Fruit fly (Drosophila melanogaster) whole organism, wandering third instar larva: ENCODE measurements around the gene Fuca.

Experiments
- CG32264 ChIP-seq: fragments of 200-800 bp; sonication (Bioruptor generic); optimal IDR thresholded peaks from 2 replicates; lab custom pipeline; 2016; ENCODE audit warnings: missing biosample characterization, missing genetic modification characterization
- CG9705 ChIP-seq: fragments of 200-800 bp; sonication (Bioruptor generic); optimal IDR thresholded peaks from 2 replicates; lab custom pipeline; 2018; ENCODE audit warnings: missing biosample characterization, mild to moderate bottlenecking, missing genetic modification characterization
- Dfd ChIP-seq: fragments of >200 bp; optimal IDR thresholded peaks from 2 replicates; lab custom pipeline; 2017; ENCODE audit warnings: missing biosample characterization, missing genetic modification characterization
- Dif ChIP-seq: fragments of 200-275, 200-300 bp; sonication (Bioruptor generic); optimal IDR thresholded peaks from 2 replicates; lab custom pipeline; 2018; ENCODE audit warnings: missing biosample characterization, missing genetic modification characterization; ENCODE audit not compliant: partially characterized antibody
- GATAd ChIP-seq: sonication (Bioruptor generic); optimal IDR thresholded peaks from 2 replicates; lab custom pipeline; 2016; ENCODE audit warnings: missing biosample characterization, missing genetic modification characterization
- HLH106 ChIP-seq: fragments of 200-800 bp; optimal IDR thresholded peaks from 3 replicates; lab custom pipeline; 2019; ENCODE audit warnings: missing biosample characterization, mild to moderate bottlenecking, missing genetic modification characterization, moderate library complexity
- Hnf4 ChIP-seq: fragments of 200-800 bp; sonication (Bioruptor generic); optimal IDR thresholded peaks from 2 replicates; lab custom pipeline; 2016; ENCODE audit warnings: missing biosample characterization, mild to moderate bottlenecking, missing genetic modification characterization
- Hr78 ChIP-seq: fragments of >200 bp; optimal IDR thresholded peaks from 2 replicates; lab custom pipeline; 2017; ENCODE audit warnings: missing biosample characterization, missing genetic modification characterization
- Hr83 ChIP-seq: fragments of 200-300 bp; sonication (Bioruptor generic); optimal IDR thresholded peaks from 2 replicates; lab custom pipeline; 2016; ENCODE audit warnings: missing biosample characterization, mild to moderate bottlenecking, missing genetic modification characterization, moderate library complexity; ENCODE audit not compliant: poor library complexity, severe bottlenecking
- Jra ChIP-seq: sonication (Bioruptor generic); optimal IDR thresholded peaks from 2 replicates; lab custom pipeline; 2016; ENCODE audit warnings: missing biosample characterization, missing genetic modification characterization
- Mio ChIP-seq: sonication (Bioruptor generic); optimal IDR thresholded peaks from 2 replicates; lab custom pipeline; 2016; ENCODE audit warnings: missing biosample characterization, missing genetic modification characterization
- Myc ChIP-seq: fragments of >200 bp; optimal IDR thresholded peaks from 2 replicates; lab custom pipeline; 2017
- N ChIP-seq: fragments of >200 bp; optimal IDR thresholded peaks from 2 replicates; lab custom pipeline; 2018; ENCODE audit warnings: missing biosample characterization, missing external identifiers, missing genetic modification characterization
- OdsH ChIP-seq: fragments of 200-800 bp; sonication (Bioruptor generic); optimal IDR thresholded peaks from 2 replicates; lab custom pipeline; 2016; ENCODE audit warnings: missing biosample characterization, mild to moderate bottlenecking, missing genetic modification characterization
- Rel ChIP-seq, 2 experiments: fragments of 200-800 bp; sonication (Bioruptor generic) in 1 of 2; optimal IDR thresholded peaks; 2 replicates in 1 of 2; 3 replicates in 1 of 2; lab custom pipeline; 2016 to 2019; ENCODE audit warnings: mild to moderate bottlenecking in 2 of 2, missing biosample characterization in 2 of 2, missing genetic modification characterization in 2 of 2, moderate library complexity in 1 of 2
- Vsx2 ChIP-seq: fragments of 200-300, 225-300 bp; sonication (Bioruptor generic); optimal IDR thresholded peaks from 2 replicates; lab custom pipeline; 2018; ENCODE audit warnings: missing biosample characterization, missing genetic modification characterization; ENCODE audit not compliant: partially characterized antibody
- br ChIP-seq: fragments of 200-800 bp; sonication (Bioruptor generic); optimal IDR thresholded peaks from 2 replicates; lab custom pipeline; 2016; ENCODE audit warnings: missing biosample characterization, missing genetic modification characterization
- brk ChIP-seq: fragments of 200-800 bp; sonication (Bioruptor generic); optimal IDR thresholded peaks from 2 replicates; lab custom pipeline; 2016; ENCODE audit warnings: missing biosample characterization, mild to moderate bottlenecking, missing genetic modification characterization
- dl ChIP-seq, 2 experiments: fragments of 175-275, 200-275 bp in 1 of 2; fragments of 200-275 bp in 1 of 2; sonication (Bioruptor generic); optimal IDR thresholded peaks; lab custom pipeline; 2018; ENCODE audit warnings: mild to moderate bottlenecking in 2 of 2, missing biosample characterization in 2 of 2, missing genetic modification characterization in 2 of 2, moderate library complexity in 2 of 2; ENCODE audit not compliant: partially characterized antibody in 2 of 2, insufficient read depth in 1 of 2
- dmrt93B ChIP-seq: fragments of 200-800 bp; sonication (Bioruptor generic); optimal IDR thresholded peaks from 2 replicates; lab custom pipeline; 2018; ENCODE audit warnings: missing biosample characterization, mild to moderate bottlenecking, missing genetic modification characterization
- dsf ChIP-seq: sonication (Bioruptor generic); optimal IDR thresholded peaks from 2 replicates; lab custom pipeline; 2016; ENCODE audit warnings: missing biosample characterization, missing genetic modification characterization, borderline replicate concordance
- foxo ChIP-seq, 2 experiments: fragments of 200-800 bp; sonication (Bioruptor generic); optimal IDR thresholded peaks; 2 replicates in 1 of 2; 3 replicates in 1 of 2; lab custom pipeline; 2016 to 2017; ENCODE audit warnings: missing biosample characterization in 2 of 2, missing genetic modification characterization in 2 of 2
- fru ChIP-seq: fragments of 200-800 bp; sonication (Bioruptor generic); optimal IDR thresholded peaks from 3 replicates; lab custom pipeline; 2016; ENCODE audit warnings: missing biosample characterization, mild to moderate bottlenecking, missing genetic modification characterization
- h ChIP-seq: fragments of 200-800 bp; sonication (Bioruptor generic); optimal IDR thresholded peaks from 3 replicates; lab custom pipeline; 2016; ENCODE audit warnings: missing biosample characterization, mild to moderate bottlenecking, missing genetic modification characterization
- jim ChIP-seq: fragments of 175-275, 200-325 bp; sonication (Bioruptor generic); optimal IDR thresholded peaks from 2 replicates; lab custom pipeline; 2016; ENCODE audit warnings: missing biosample characterization, mild to moderate bottlenecking, missing genetic modification characterization
- lola ChIP-seq: fragments of >200 bp; optimal IDR thresholded peaks from 2 replicates; lab custom pipeline; 2017; ENCODE audit warnings: missing biosample characterization, missing genetic modification characterization
- pan ChIP-seq: fragments of >200 bp; optimal IDR thresholded peaks from 2 replicates; lab custom pipeline; 2017
- psq ChIP-seq: fragments of 200-800 bp; sonication (Bioruptor generic); optimal IDR thresholded peaks from 3 replicates; lab custom pipeline; 2017; ENCODE audit warnings: missing biosample characterization, mild to moderate bottlenecking, missing genetic modification characterization, moderate library complexity
- sv ChIP-seq: fragments of 200-800 bp; sonication (Bioruptor generic); optimal IDR thresholded peaks from 3 replicates; lab custom pipeline; 2016; ENCODE audit warnings: missing biosample characterization, missing genetic modification characterization
- tai ChIP-seq: sonication (Bioruptor generic); optimal IDR thresholded peaks from 2 replicates; lab custom pipeline; 2016; ENCODE audit warnings: missing biosample characterization, missing genetic modification characterization
- woc ChIP-seq: sonication (Bioruptor generic); optimal IDR thresholded peaks from 2 replicates; lab custom pipeline; 2016; ENCODE audit warnings: missing biosample characterization, mild to moderate bottlenecking, missing genetic modification characterization

The Fuca gene

dm6 chr3L:11515349-11516079, 7.0 kb downstream of the Fuca start:
- TF ChIP-seq br (GFP tag; lab: Kevin White, UChicago) (peak; percentile 25), Jra (GFP tag; lab: Kevin White, UChicago) (no peak), Hr78 (GFP tag; lab: Kevin White, UChicago) (no peak), h (peak; percentile 49), Dfd (GFP tag; lab: Kevin White, UChicago) (peak; percentile 65), CG32264 (GFP tag; lab: Kevin White, UChicago) (no peak), foxo (GFP tag; optimal IDR thresholded peaks at IDR 0.05; lab: Kevin White, UChicago) (peak in 1 of 2 experiments; percentile 37), fru (GFP tag; lab: Kevin White, UChicago) (peak; percentile 32)
- TF ChIP-seq, all 38 proteins: peak for 5

- TF ChIP-seq dsf (no peak), Hr78 (GFP tag; lab: Kevin White, UChicago) (no peak), Myc (lab: Kevin White, UChicago) (no peak), tai (GFP tag; lab: Kevin White, UChicago) (no peak), Jra (GFP tag; lab: Kevin White, UChicago) (no peak), fru (GFP tag; lab: Kevin White, UChicago) (no peak), lola (GFP tag; lab: Kevin White, UChicago) (no peak), HLH106 (no peak), GATAd (GFP tag; lab: Kevin White, UChicago) (no peak), Hnf4 (GFP tag; lab: Kevin White, UChicago) (no peak), Hr83 (GFP tag; lab: Kevin White, UChicago) (no peak), woc (GFP tag; lab: Kevin White, UChicago) (no peak), OdsH (GFP tag; lab: Kevin White, UChicago) (no peak), pan (lab: Kevin White, UChicago) (no peak), Dfd (GFP tag; lab: Kevin White, UChicago) (no peak), jim (GFP tag; lab: Kevin White, UChicago) (no peak), dl (GFP tag; optimal IDR thresholded peaks at IDR 0.05; lab: Kevin White, UChicago; ENCODE audit: insufficient read depth in 1 of 2, partially characterized antibody in 2 of 2) (no peak)
Observed at dm6 chr3L:11513405-11513804, 9.1 kb downstream of the Fuca start, which contains the start of gene CG7512. TSS of gene CG7512 (plus strand) at chr3L:11513705.

- peak; percentile 9 for TF ChIP-seq Dfd (GFP tag; lab: Kevin White, UChicago)
Observed at dm6 chr3L:11512375-11513096, 10.0 kb downstream of the Fuca start.

dm6 chr3L:11511921-11512320, 10.6 kb downstream of the Fuca start, which contains the start of gene Sgs3:
TSS of gene Sgs3 (plus strand) at chr3L:11512221.
- no peak for TF ChIP-seq Rel (GFP tag; optimal IDR thresholded peaks at IDR 0.05; lab: Kevin White, UChicago)
- TF ChIP-seq Rel (tag; optimal IDR thresholded peaks at IDR 0.05; lab: Kevin White, UChicago): no peak
- no peak for TF ChIP-seq Vsx2
- no peak for TF ChIP-seq psq (GFP tag; lab: Kevin White, UChicago)
- TF ChIP-seq CG9705: no peak
- TF ChIP-seq, all 38 proteins: peak for 0

- no peak for TF ChIP-seq dsf
- no peak for TF ChIP-seq fru (GFP tag; lab: Kevin White, UChicago)
- no peak for TF ChIP-seq brk (GFP tag; lab: Kevin White, UChicago)
- TF ChIP-seq N (GFP tag; lab: Kevin White, UChicago): no peak
- TF ChIP-seq sv (GFP tag; lab: Kevin White, UChicago): no peak
- TF ChIP-seq Rel (GFP tag; optimal IDR thresholded peaks at IDR 0.05; lab: Kevin White, UChicago): no peak
- no peak for TF ChIP-seq Rel (tag; optimal IDR thresholded peaks at IDR 0.05; lab: Kevin White, UChicago)
- no peak for TF ChIP-seq dmrt93B
- TF ChIP-seq jim (GFP tag; lab: Kevin White, UChicago): no peak
- no peak for TF ChIP-seq GATAd (GFP tag; lab: Kevin White, UChicago)
- TF ChIP-seq Myc (lab: Kevin White, UChicago): no peak
- no peak for TF ChIP-seq HLH106
- no peak for TF ChIP-seq Dif (GFP tag; lab: Kevin White, UChicago)
- no peak for TF ChIP-seq Hr78 (GFP tag; lab: Kevin White, UChicago)
- no peak for TF ChIP-seq CG32264 (GFP tag; lab: Kevin White, UChicago)
- TF ChIP-seq foxo (GFP tag; optimal IDR thresholded peaks at IDR 0.05; lab: Kevin White, UChicago): no peak
- TF ChIP-seq Mio: no peak
- TF ChIP-seq woc (GFP tag; lab: Kevin White, UChicago): no peak
- no peak for TF ChIP-seq br (GFP tag; lab: Kevin White, UChicago)
Observed at dm6 chr3L:11511243-11511642, 11.3 kb downstream of the Fuca start.
